Fruit fly (Drosophila melanogaster) S2 (cell line): ENCODE data around the gene Or67a.

Experiments used
- CG8478 ChIP-seq: fragments of >200 bp; optimal IDR thresholded peaks from 2 replicates; lab custom pipeline; 2018
- CTCF ChIP-seq, 2 experiments: fragments of >200 bp; optimal IDR thresholded peaks; 2 replicates each; lab custom pipeline; 2018

- no peak for TF ChIP-seq CG8478 (lab: Kevin White, UChicago)
- no peak for TF ChIP-seq CTCF (optimal IDR thresholded peaks at IDR 0.05; lab: Kevin White, UChicago)
These were observed 37.5 kb upstream of the Or67a start for dm6 chr3L:9491331-9491730.
